Fruit fly (Drosophila melanogaster) whole organism, adult: ENCODE measurements around the gene CG31431.

Experiments
- CG12768 ChIP-seq: fragments of 200-800 bp; sonication (Bioruptor generic); optimal IDR thresholded peaks from 2 replicates; lab custom pipeline; 2017; ENCODE audit warnings: missing biosample characterization, missing genetic modification characterization, mild to moderate bottlenecking, moderate library complexity, missing genetic modification reagents
- CG1620 ChIP-seq: fragments of 200-800 bp; sonication (Bioruptor generic); optimal IDR thresholded peaks from 2 replicates; lab custom pipeline; 2016; ENCODE audit warnings: missing biosample characterization, missing genetic modification characterization
- CG33017 ChIP-seq: fragments of 200-800 bp; sonication (Bioruptor generic); optimal IDR thresholded peaks from 2 replicates; lab custom pipeline; 2018; ENCODE audit warnings: missing biosample characterization, mild to moderate bottlenecking, missing genetic modification characterization, moderate library complexity
- CG7045 ChIP-seq: fragments of 200-800 bp; sonication (Bioruptor generic); optimal IDR thresholded peaks from 2 replicates; lab custom pipeline; 2017; ENCODE audit warnings: missing biosample characterization, mild to moderate bottlenecking, missing genetic modification characterization
- CG7101 ChIP-seq: fragments of 200-800 bp; sonication (Bioruptor generic); optimal IDR thresholded peaks from 2 replicates; lab custom pipeline; 2018; ENCODE audit warnings: missing biosample characterization, mild to moderate bottlenecking, missing genetic modification characterization, moderate library complexity
- Clk ChIP-seq: fragments of 200-800 bp; sonication (Bioruptor generic); optimal IDR thresholded peaks from 2 replicates; lab custom pipeline; 2017; ENCODE audit warnings: missing biosample characterization, missing genetic modification characterization
- bab1 ChIP-seq: fragments of 200-800 bp; sonication (Bioruptor generic); optimal IDR thresholded peaks from 3 replicates; lab custom pipeline; 2019; ENCODE audit warnings: missing biosample characterization, mild to moderate bottlenecking, missing genetic modification characterization, moderate library complexity
- cic ChIP-seq: fragments of 200-800 bp; sonication (Bioruptor generic); optimal IDR thresholded peaks from 2 replicates; lab custom pipeline; 2017; ENCODE audit warnings: missing biosample characterization, mild to moderate bottlenecking, missing genetic modification characterization, moderate library complexity
- kay ChIP-seq: fragments of 200-800 bp; sonication (Bioruptor generic); peaks from one replicate; lab custom pipeline; 2016; ENCODE audit warnings: missing biosample characterization, missing genetic modification characterization, borderline replicate concordance
- ovo ChIP-seq: fragments of 200-800 bp; sonication (Bioruptor generic); optimal IDR thresholded peaks from 2 replicates; lab custom pipeline; 2016; ENCODE audit warnings: missing biosample characterization, missing genetic modification characterization
- pad ChIP-seq: fragments of 200-800 bp; sonication (Bioruptor generic); optimal IDR thresholded peaks from 3 replicates; lab custom pipeline; 2017; ENCODE audit warnings: missing biosample characterization, missing genetic modification characterization, mild to moderate bottlenecking, moderate library complexity, missing genetic modification reagents

DNA sequence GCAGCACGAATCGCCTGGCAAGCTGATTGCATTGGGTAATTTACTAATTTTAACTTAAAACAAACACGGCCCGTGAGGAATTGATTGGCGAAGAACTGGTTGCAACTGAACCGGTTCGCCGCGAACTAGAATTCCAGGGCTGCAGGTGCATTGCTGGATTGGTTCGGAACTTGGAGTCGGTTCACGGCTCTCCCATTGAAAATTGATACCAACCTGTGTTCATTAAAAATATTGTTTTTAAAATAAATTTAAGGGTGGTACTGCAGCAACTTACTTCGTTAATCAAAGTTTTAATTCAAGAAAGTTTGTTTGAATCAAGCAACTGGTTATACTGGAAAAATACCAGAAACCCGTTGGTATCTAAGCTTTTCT, 47.9 kb upstream of the CG31431 start, which contains the start of gene CASK:
- no peak for TF ChIP-seq CG1620
- TF ChIP-seq ovo (GFP tag; lab: Kevin White, UChicago) = no peak
- peak; percentile 4 for TF ChIP-seq bab1
- TF ChIP-seq CG7101 (tag; lab: Kevin White, UChicago) = no peak
- TF ChIP-seq CG33017 (tag; lab: Kevin White, UChicago) = no peak
- TF ChIP-seq pad = no peak
- TF ChIP-seq cic (GFP tag; lab: Kevin White, UChicago) = no peak
- no peak for TF ChIP-seq CG7045
- no peak for TF ChIP-seq Clk (GFP tag; lab: Kevin White, UChicago)
- TF ChIP-seq kay (GFP tag; lab: Kevin White, UChicago) = no peak
- no peak for TF ChIP-seq CG12768
